Worm (Caenorhabditis elegans) whole organism, L2 larva: ENCODE measurements around the gene irld-64.

Experiments
- C34F6.9 ChIP-seq: fragments of 150-350 bp; optimal IDR thresholded peaks from 2 replicates; lab custom pipeline; 2014; ENCODE audit warnings: missing biosample characterization, missing genetic modification characterization
- F13H6.1 ChIP-seq: sonication (generic microtip); optimal IDR thresholded peaks from 2 replicates; lab custom pipeline; 2016; ENCODE audit warnings: missing genetic modification characterization, missing compliant biosample characterization
- R02D3.7 ChIP-seq: fragments of 150-350 bp; optimal IDR thresholded peaks from 2 replicates; lab custom pipeline; 2014; ENCODE audit warnings: missing biosample characterization, missing genetic modification characterization
- Y55F3AM.14 ChIP-seq: fragments of 200-800 bp; sonication (Bioruptor generic); optimal IDR thresholded peaks from 2 replicates; lab custom pipeline; 2018; ENCODE audit warnings: mild to moderate bottlenecking, missing genetic modification characterization, missing compliant biosample characterization
- ZK546.5 ChIP-seq: sonication (generic microtip); optimal IDR thresholded peaks from 2 replicates; lab custom pipeline; 2017; ENCODE audit warnings: missing biosample characterization, missing genetic modification characterization
- alr-1 ChIP-seq: fragments of 150-350 bp; optimal IDR thresholded peaks from 2 replicates; lab custom pipeline; 2014; ENCODE audit warnings: missing biosample characterization, missing genetic modification characterization
- aly-2 ChIP-seq: fragments of 150-350 bp; optimal IDR thresholded peaks from 2 replicates; lab custom pipeline; 2014; ENCODE audit warnings: missing biosample characterization, missing genetic modification characterization
- ama-1 ChIP-seq: fragments of 150-350 bp; optimal IDR thresholded peaks from 2 replicates; lab custom pipeline; 2018; ENCODE audit warnings: inconsistent platforms
- blmp-1 ChIP-seq: sonication (generic microtip); optimal IDR thresholded peaks from 2 replicates; lab custom pipeline; 2017; ENCODE audit warnings: missing genetic modification characterization, mild to moderate bottlenecking, missing compliant biosample characterization, antibody characterized with exemption, moderate library complexity; ENCODE audit not compliant: insufficient read depth
- ceh-16 ChIP-seq: fragments of 150-350 bp; optimal IDR thresholded peaks from 2 replicates; lab custom pipeline; 2014; ENCODE audit warnings: missing biosample characterization, missing genetic modification characterization
- ceh-82 ChIP-seq: fragments of 150-350 bp; optimal IDR thresholded peaks from 2 replicates; lab custom pipeline; 2014; ENCODE audit warnings: missing biosample characterization, missing genetic modification characterization
- crh-2 ChIP-seq: sonication (generic microtip); optimal IDR thresholded peaks from 2 replicates; lab custom pipeline; 2017; ENCODE audit warnings: missing biosample characterization, missing genetic modification characterization
- dmd-4 ChIP-seq: sonication (generic microtip); optimal IDR thresholded peaks from 2 replicates; lab custom pipeline; 2017; ENCODE audit warnings: missing biosample characterization, missing genetic modification characterization
- egl-27 ChIP-seq: sonication (generic microtip); optimal IDR thresholded peaks from 3 replicates; lab custom pipeline; 2017; ENCODE audit warnings: missing biosample characterization, missing genetic modification reagents, missing genetic modification characterization
- elt-1 ChIP-seq: fragments of 150-350 bp; optimal IDR thresholded peaks from 2 replicates; lab custom pipeline; 2014; ENCODE audit warnings: missing biosample characterization, missing genetic modification characterization
- elt-3 ChIP-seq: sonication (generic microtip); optimal IDR thresholded peaks from 2 replicates; lab custom pipeline; 2017; ENCODE audit warnings: missing biosample characterization, missing genetic modification characterization
- fos-1 ChIP-seq: fragments of 150-350 bp; optimal IDR thresholded peaks from 2 replicates; lab custom pipeline; 2014; ENCODE audit warnings: missing biosample characterization, missing genetic modification characterization
- gmeb-1 ChIP-seq: fragments of 150-350 bp; optimal IDR thresholded peaks from 2 replicates; lab custom pipeline; 2014; ENCODE audit warnings: missing biosample characterization, missing genetic modification characterization
- lin-11 ChIP-seq: fragments of 150-350 bp; sonication (generic microtip); optimal IDR thresholded peaks from 2 replicates; lab custom pipeline; 2014; ENCODE audit warnings: missing biosample characterization, missing genetic modification characterization, inconsistent platforms, mixed read lengths
- lin-13 ChIP-seq: fragments of 150-350 bp; optimal IDR thresholded peaks from 2 replicates; lab custom pipeline; 2014; ENCODE audit warnings: missing biosample characterization, missing genetic modification reagents, missing genetic modification characterization
- lin-39 ChIP-seq: fragments of 150-350 bp; optimal IDR thresholded peaks from 2 replicates; lab custom pipeline; 2014; ENCODE audit warnings: missing biosample characterization, missing genetic modification reagents, missing genetic modification characterization
- lsy-2 ChIP-seq, 2 experiments: fragments of 150-350 bp in 1 of 2; sonication (generic microtip) in 1 of 2; optimal IDR thresholded peaks; 2 replicates each; lab custom pipeline; 2014 to 2017; ENCODE audit warnings: missing biosample characterization in 2 of 2, missing genetic modification characterization in 2 of 2
- mab-5 ChIP-seq: fragments of 150-350 bp; optimal IDR thresholded peaks from 2 replicates; lab custom pipeline; 2014; ENCODE audit warnings: missing biosample characterization, missing genetic modification characterization
- mbf-1 ChIP-seq: sonication (generic microtip); optimal IDR thresholded peaks from 2 replicates; lab custom pipeline; 2017; ENCODE audit warnings: missing biosample characterization, missing genetic modification characterization
- mdl-1 ChIP-seq, 2 experiments: fragments of 150-350 bp in 1 of 2; sonication (generic microtip) in 1 of 2; optimal IDR thresholded peaks; 2 replicates each; lab custom pipeline; 2017; ENCODE audit warnings: missing biosample characterization in 2 of 2, missing genetic modification characterization in 2 of 2
- nhr-10 ChIP-seq: sonication (generic microtip); optimal IDR thresholded peaks from 2 replicates; lab custom pipeline; 2017; ENCODE audit warnings: missing biosample characterization, missing genetic modification characterization
- nhr-11 ChIP-seq: fragments of 150-350 bp; optimal IDR thresholded peaks from 2 replicates; lab custom pipeline; 2014; ENCODE audit warnings: missing biosample characterization, missing genetic modification characterization
- nhr-12 ChIP-seq: fragments of 150-350 bp; optimal IDR thresholded peaks from 2 replicates; lab custom pipeline; 2014; ENCODE audit warnings: missing biosample characterization, missing genetic modification characterization
- nhr-129 ChIP-seq: fragments of 150-350 bp; optimal IDR thresholded peaks from 2 replicates; lab custom pipeline; 2014; ENCODE audit warnings: missing biosample characterization, missing genetic modification characterization
- nhr-21 ChIP-seq: fragments of 150-350 bp; optimal IDR thresholded peaks from 2 replicates; lab custom pipeline; 2014; ENCODE audit warnings: missing biosample characterization, missing genetic modification characterization
- nhr-23 ChIP-seq: fragments of 150-350 bp; optimal IDR thresholded peaks from 2 replicates; lab custom pipeline; 2014; ENCODE audit warnings: missing biosample characterization, missing genetic modification reagents, missing genetic modification characterization
- nhr-237 ChIP-seq: fragments of 150-350 bp; optimal IDR thresholded peaks from 2 replicates; lab custom pipeline; 2014; ENCODE audit warnings: missing biosample characterization, missing genetic modification characterization
- nhr-25 ChIP-seq: fragments of 150-350 bp; sonication (generic microtip); optimal IDR thresholded peaks from 3 replicates; lab custom pipeline; 2014; ENCODE audit warnings: missing biosample characterization, missing genetic modification characterization
- nhr-6 ChIP-seq: fragments of 150-350 bp; optimal IDR thresholded peaks from 2 replicates; lab custom pipeline; 2014; ENCODE audit warnings: missing biosample characterization, missing genetic modification characterization
- nhr-77 ChIP-seq: fragments of 150-350 bp; optimal IDR thresholded peaks from 2 replicates; lab custom pipeline; 2014; ENCODE audit warnings: missing biosample characterization, missing genetic modification characterization
- peb-1 ChIP-seq: fragments of 150-350 bp; optimal IDR thresholded peaks from 2 replicates; lab custom pipeline; 2014; ENCODE audit warnings: missing biosample characterization, missing genetic modification characterization
- sem-4 ChIP-seq: fragments of 150-350 bp; optimal IDR thresholded peaks from 2 replicates; lab custom pipeline; 2014; ENCODE audit warnings: missing biosample characterization, missing genetic modification reagents, missing genetic modification characterization
- skn-1 ChIP-seq: sonication (generic microtip); optimal IDR thresholded peaks from 2 replicates; lab custom pipeline; 2017; ENCODE audit warnings: missing biosample characterization, missing genetic modification characterization
- sma-3 ChIP-seq: sonication (generic microtip); optimal IDR thresholded peaks from 2 replicates; lab custom pipeline; 2016; ENCODE audit warnings: missing genetic modification reagents, missing genetic modification characterization, missing compliant biosample characterization
- sma-9 ChIP-seq, 2 experiments: fragments of 150-350 bp in 1 of 2; sonication (generic microtip) in 1 of 2; optimal IDR thresholded peaks; 2 replicates each; lab custom pipeline; 2014 to 2016; ENCODE audit warnings: missing genetic modification characterization in 2 of 2, mild to moderate bottlenecking in 1 of 2, missing biosample characterization in 1 of 2, missing compliant biosample characterization in 1 of 2, missing genetic modification reagents in 1 of 2, moderate library complexity in 1 of 2
- snpc-4 ChIP-seq: fragments of 150-350 bp; optimal IDR thresholded peaks from 2 replicates; lab custom pipeline; 2014; ENCODE audit warnings: missing biosample characterization, missing genetic modification characterization
- unc-39 ChIP-seq: fragments of 150-350 bp; optimal IDR thresholded peaks from 2 replicates; lab custom pipeline; 2014; ENCODE audit warnings: missing biosample characterization, missing genetic modification characterization
- unc-55 ChIP-seq: fragments of 150-350 bp; sonication (generic microtip); optimal IDR thresholded peaks from 3 replicates; lab custom pipeline; 2014; ENCODE audit warnings: missing biosample characterization, missing genetic modification reagents, missing genetic modification characterization
- unc-62 ChIP-seq: fragments of 150-350 bp; optimal IDR thresholded peaks from 2 replicates; lab custom pipeline; 2014; ENCODE audit warnings: missing biosample characterization, missing genetic modification reagents, missing genetic modification characterization
- zag-1 ChIP-seq: fragments of 150-350 bp; optimal IDR thresholded peaks from 2 replicates; lab custom pipeline; 2014; ENCODE audit warnings: missing biosample characterization, missing genetic modification characterization
- ztf-1 ChIP-seq: fragments of 200-800 bp; sonication (Bioruptor generic); conservative IDR thresholded peaks from 2 replicates; pipeline ENCODE4 v1.3.6; 2022; ENCODE audit warnings: missing genetic modification characterization, missing compliant biosample characterization
- ztf-11 ChIP-seq: sonication (generic microtip); optimal IDR thresholded peaks from 2 replicates; lab custom pipeline; 2017; ENCODE audit warnings: missing biosample characterization, missing genetic modification characterization
- ztf-4 ChIP-seq: fragments of 150-350 bp; optimal IDR thresholded peaks from 2 replicates; lab custom pipeline; 2014; ENCODE audit warnings: missing biosample characterization, missing genetic modification characterization

The irld-64 gene

ce11 chrII:2888957-2889630, 41.3 kb downstream of the irld-64 start, which contains the start of gene pinn-1:
Gene pinn-1 (minus strand): TSS chrII:2889007.
- TF ChIP-seq F13H6.1 (peak; percentile 90), elt-1 (no peak), sma-9 (GFP tag; optimal IDR thresholded peaks at IDR 0.05; lab: Kevin White, UChicago) (peak; percentile 94), sma-9 (tag; optimal IDR thresholded peaks at IDR 0.05; lab: Kevin White, UChicago) (no peak), unc-55 (GFP tag; lab: Kevin White, UChicago) (peak; percentile 94), egl-27 (tag; lab: Kevin White, UChicago) (peak; percentile 61), gmeb-1 (tag; lab: Kevin White, UChicago) (peak; percentile 87), ceh-82 (tag; lab: Kevin White, UChicago) (peak; percentile 48), aly-2 (tag; lab: Kevin White, UChicago) (no peak), ztf-4 (tag; lab: Kevin White, UChicago) (peak; percentile 53), ama-1 (lab: Kevin White, UChicago) (no peak), nhr-129 (tag; lab: Kevin White, UChicago) (peak; percentile 63), nhr-23 (tag; lab: Kevin White, UChicago) (no peak), ceh-16 (tag; lab: Kevin White, UChicago) (peak; percentile 73), snpc-4 (tag; lab: Kevin White, UChicago) (peak; percentile 60), dmd-4 (tag; lab: Kevin White, UChicago) (no peak), lin-11 (tag; lab: Kevin White, UChicago) (peak; percentile 78), lsy-2 (tag; optimal IDR thresholded peaks at IDR 0.05; lab: Kevin White, UChicago) (peak; percentile 88 to 91), blmp-1 (tag; lab: Kevin White, UChicago) (no peak), ztf-11 (tag; lab: Kevin White, UChicago) (no peak), mdl-1 (tag; optimal IDR thresholded peaks at IDR 0.05; lab: Kevin White, UChicago) (peak in 1 of 2 experiments; percentile 10), alr-1 (tag; lab: Kevin White, UChicago) (no peak), nhr-12 (tag; lab: Kevin White, UChicago) (peak; percentile 56), Y55F3AM.14 (GFP tag; lab: Kevin White, UChicago) (peak; percentile 50), unc-39 (tag; lab: Kevin White, UChicago) (no peak), nhr-10 (peak; percentile 62), lin-39 (tag; lab: Kevin White, UChicago) (no peak), nhr-11 (tag; lab: Kevin White, UChicago) (no peak), skn-1 (no peak), peb-1 (tag; lab: Kevin White, UChicago) (no peak), R02D3.7 (peak; percentile 10), zag-1 (tag; lab: Kevin White, UChicago) (peak; percentile 66), unc-62 (GFP tag; lab: Kevin White, UChicago) (no peak), fos-1 (peak; percentile 85), nhr-77 (tag; lab: Kevin White, UChicago) (peak; percentile 73), C34F6.9 (tag; lab: Kevin White, UChicago) (peak; percentile 87), nhr-6 (tag; lab: Kevin White, UChicago) (peak; percentile 14), nhr-21 (tag; lab: Kevin White, UChicago) (peak; percentile 87), sma-3 (GFP tag; lab: Kevin White, UChicago) (peak; percentile 93), elt-3 (tag; lab: Kevin White, UChicago) (no peak), crh-2 (peak; percentile 87), sem-4 (tag; lab: Kevin White, UChicago) (peak; percentile 83), ZK546.5 (tag; lab: Kevin White, UChicago) (no peak), mab-5 (peak; percentile 61), ztf-1 (GFP tag; lab: Robert Waterston, UW) (0 out of 2 replicates have a peak, but pooled peaks have one; percentile 56), nhr-237 (tag; lab: Kevin White, UChicago) (no peak), mbf-1 (tag; lab: Kevin White, UChicago) (no peak), lin-13 (GFP tag; lab: Kevin White, UChicago) (peak; percentile 95), nhr-25 (tag; lab: Kevin White, UChicago) (peak; percentile 88)
